Worm (Caenorhabditis elegans) whole organism, early embryonic: ENCODE results near the gene tag-234.

Experiments used
- B0310.2 ChIP-seq: sonication (generic microtip); optimal IDR thresholded peaks from 2 replicates; lab custom pipeline; 2016; ENCODE audit warnings: mild to moderate bottlenecking, missing genetic modification characterization, missing compliant biosample characterization
- aly-1 ChIP-seq: sonication (generic microtip); optimal IDR thresholded peaks from 2 replicates; lab custom pipeline; 2016; ENCODE audit warnings: missing genetic modification characterization, missing compliant biosample characterization
- ama-1 ChIP-seq: fragments of 150-350 bp; optimal IDR thresholded peaks from 2 replicates; lab custom pipeline; 2014
- ceh-36 ChIP-seq: sonication (generic microtip); optimal IDR thresholded peaks from 2 replicates; lab custom pipeline; 2016; ENCODE audit warnings: missing genetic modification characterization, inconsistent platforms, missing compliant biosample characterization
- ets-7 ChIP-seq: sonication (generic microtip); optimal IDR thresholded peaks from 2 replicates; lab custom pipeline; 2016; ENCODE audit warnings: missing genotype, missing genetic modification characterization, missing compliant biosample characterization
- flt-1 ChIP-seq: fragments of 200-800 bp; sonication (Bioruptor generic); IDR thresholded peaks from 2 replicates; pipeline ENCODE4 v1.3.6; 2022; ENCODE audit warnings: missing genetic modification characterization, missing compliant biosample characterization
- hmbx-1 ChIP-seq: sonication (generic microtip); optimal IDR thresholded peaks from 2 replicates; lab custom pipeline; 2016; ENCODE audit warnings: mild to moderate bottlenecking, missing genetic modification characterization, missing compliant biosample characterization
- hmg-4 ChIP-seq: fragments of 200-800 bp; sonication (Bioruptor generic); optimal IDR thresholded peaks from 2 replicates; lab custom pipeline; 2018; ENCODE audit warnings: mild to moderate bottlenecking, missing genetic modification characterization, missing compliant biosample characterization
- hnd-1 ChIP-seq: sonication (generic microtip); optimal IDR thresholded peaks from 2 replicates; lab custom pipeline; 2016; ENCODE audit warnings: missing genetic modification characterization, missing compliant biosample characterization
- pes-1 ChIP-seq: fragments of 200-800 bp; sonication (Bioruptor generic); IDR thresholded peaks from 2 replicates; pipeline ENCODE4 v1.3.6; 2022; ENCODE audit warnings: missing genetic modification reagents, missing genetic modification characterization, missing compliant biosample characterization
- sea-1 ChIP-seq: fragments of 200-800 bp; sonication (Bioruptor generic); conservative IDR thresholded peaks from 2 replicates; pipeline ENCODE4 v1.3.6; 2022; ENCODE audit warnings: missing genetic modification characterization, missing compliant biosample characterization
- tbx-11 ChIP-seq: fragments of 200-800 bp; sonication (Bioruptor generic); IDR thresholded peaks from 2 replicates; pipeline ENCODE4 v1.3.6; 2022; ENCODE audit warnings: missing genetic modification characterization, missing compliant biosample characterization
- tbx-37 ChIP-seq: fragments of 200-800 bp; sonication (Bioruptor generic); conservative IDR thresholded peaks from 2 replicates; pipeline ENCODE4 v1.3.6; 2022; ENCODE audit warnings: missing genetic modification reagents, missing genetic modification characterization, missing compliant biosample characterization
- tra-4 ChIP-seq: sonication (generic microtip); optimal IDR thresholded peaks from 2 replicates; lab custom pipeline; 2017; ENCODE audit warnings: missing genetic modification characterization, missing compliant biosample characterization

- TF ChIP-seq flt-1: no peak
- no peak for TF ChIP-seq hnd-1
- TF ChIP-seq ama-1 (lab: Kevin White, UChicago): no peak
- no peak for TF ChIP-seq hmg-4 (GFP tag; lab: Kevin White, UChicago)
- TF ChIP-seq ets-7 (tag; lab: Kevin White, UChicago): no peak
- TF ChIP-seq tbx-11 (GFP tag; lab: Robert Waterston, UW): no peak
- no peak for TF ChIP-seq aly-1 (tag; lab: Kevin White, UChicago)
- TF ChIP-seq ceh-36 (tag; lab: Kevin White, UChicago): no peak
- no peak for TF ChIP-seq B0310.2
- TF ChIP-seq sea-1: no peak
- no peak for TF ChIP-seq tbx-37
- no peak for TF ChIP-seq pes-1 (GFP tag; lab: Robert Waterston, UW)
- no peak for TF ChIP-seq tra-4 (tag; lab: Kevin White, UChicago)
- no peak for TF ChIP-seq hmbx-1 (tag; lab: Kevin White, UChicago)
These were observed 36.0 kb downstream of the tag-234 start for ce11 chrII:5899865-5900486.
